Worm (Caenorhabditis elegans) whole organism, L4 larva: ENCODE data around the gene byn-1.

ENCODE experiments used
- D1046.2 ChIP-seq: fragments of 200-800 bp; sonication (Bioruptor generic); IDR thresholded peaks from 2 replicates; pipeline ENCODE4 v1.3.6; 2022; ENCODE audit warnings: missing genetic modification characterization, missing compliant biosample characterization
- F26F4.8 ChIP-seq: fragments of 200-800 bp; sonication (Bioruptor generic); conservative IDR thresholded peaks from 2 replicates; pipeline ENCODE4 v1.3.6; 2022; ENCODE audit warnings: missing genetic modification characterization, missing compliant biosample characterization
- F37D6.2 ChIP-seq: sonication (generic microtip); optimal IDR thresholded peaks from 2 replicates; lab custom pipeline; 2016; ENCODE audit warnings: mild to moderate bottlenecking, missing genetic modification characterization, missing compliant biosample characterization
- F44E2.7 ChIP-seq: fragments of 200-800 bp; sonication (Bioruptor generic); IDR thresholded peaks from 2 replicates; pipeline ENCODE4 v2.1.2; 2022; ENCODE audit warnings: missing genetic modification characterization, missing compliant biosample characterization
- F49E8.2 ChIP-seq: sonication (generic microtip); optimal IDR thresholded peaks from 2 replicates; lab custom pipeline; 2016; ENCODE audit warnings: missing compliant biosample characterization, mild to moderate bottlenecking, missing genetic modification characterization, borderline replicate concordance
- Y48G9A.11 ChIP-seq: fragments of 200-800 bp; sonication (Bioruptor generic); IDR thresholded peaks from 2 replicates; pipeline ENCODE4 v1.3.6; 2022; ENCODE audit warnings: missing genetic modification reagents, missing genetic modification characterization, missing compliant biosample characterization
- Y5F2A.4 ChIP-seq: fragments of 200-800 bp; sonication (Bioruptor generic); optimal IDR thresholded peaks from 2 replicates; lab custom pipeline; 2018; ENCODE audit warnings: mild to moderate bottlenecking, missing genetic modification characterization, missing compliant biosample characterization
- Y75B8A.6 ChIP-seq: fragments of 200-800 bp; sonication (Bioruptor generic); IDR thresholded peaks from 2 replicates; pipeline ENCODE4 v1.3.6; 2022; ENCODE audit warnings: missing genetic modification reagents, missing genetic modification characterization, missing compliant biosample characterization
- ZK546.5 ChIP-seq, 2 experiments: sonication (generic microtip); optimal IDR thresholded peaks; 2 replicates each; lab custom pipeline; 2017; ENCODE audit warnings: missing biosample characterization in 2 of 2, missing genetic modification characterization in 2 of 2
- aha-1 ChIP-seq: fragments of 150-350 bp; peaks from one replicate; lab custom pipeline; 2014; ENCODE audit warnings: missing biosample characterization, missing genetic modification characterization
- aly-2 ChIP-seq: sonication (generic microtip); optimal IDR thresholded peaks from 2 replicates; lab custom pipeline; 2018; ENCODE audit warnings: missing biosample characterization, missing genetic modification characterization
- ama-1 ChIP-seq: fragments of 150-350 bp; optimal IDR thresholded peaks from 2 replicates; lab custom pipeline; 2014; ENCODE audit warnings: inconsistent platforms, mixed read lengths
- ceh-82 ChIP-seq: sonication (generic microtip); optimal IDR thresholded peaks from 2 replicates; lab custom pipeline; 2017; ENCODE audit warnings: missing biosample characterization, missing genetic modification characterization
- cey-2 ChIP-seq: sonication (generic microtip); optimal IDR thresholded peaks from 3 replicates; lab custom pipeline; 2017; ENCODE audit warnings: missing genetic modification characterization, mild to moderate bottlenecking, missing compliant biosample characterization, antibody characterized with exemption, borderline replicate concordance; ENCODE audit not compliant: insufficient read depth
- daf-16 ChIP-seq, 3 experiments: sonication (generic microtip); optimal IDR thresholded peaks; 2 replicates each; lab custom pipeline; 2016 to 2017; ENCODE audit warnings: missing genetic modification characterization in 3 of 3, missing genetic modification reagents in 3 of 3, mild to moderate bottlenecking in 2 of 3, missing compliant biosample characterization in 2 of 3, missing biosample characterization in 1 of 3, moderate library complexity in 1 of 3
- daf-8 ChIP-seq: fragments of 200-800 bp; sonication (Bioruptor generic); IDR thresholded peaks from 2 replicates; pipeline ENCODE4 v1.3.6; 2022; ENCODE audit warnings: missing genetic modification characterization, missing compliant biosample characterization
- dpl-1 ChIP-seq: fragments of 150-350 bp; optimal IDR thresholded peaks from 2 replicates; lab custom pipeline; 2014; ENCODE audit warnings: missing biosample characterization, missing genetic modification reagents, missing genetic modification characterization
- dve-1 ChIP-seq: sonication (generic microtip); optimal IDR thresholded peaks from 2 replicates; lab custom pipeline; 2017; ENCODE audit warnings: antibody characterized with exemption, mild to moderate bottlenecking, missing genetic modification characterization, missing compliant biosample characterization; ENCODE audit not compliant: insufficient read depth
- egl-43 ChIP-seq: fragments of 200-800 bp; sonication (Bioruptor generic); IDR thresholded peaks from 2 replicates; pipeline ENCODE4 v1.3.6; 2022; ENCODE audit warnings: missing genetic modification reagents, missing genetic modification characterization, missing compliant biosample characterization
- hif-1 ChIP-seq, 2 experiments: sonication (generic microtip); optimal IDR thresholded peaks; 2 replicates each; lab custom pipeline; 2016 to 2017; ENCODE audit warnings: missing compliant biosample characterization in 2 of 2, missing genetic modification characterization in 2 of 2, missing genetic modification reagents in 2 of 2, missing genotype in 2 of 2, mild to moderate bottlenecking in 1 of 2
- hlh-30 ChIP-seq: sonication (generic microtip); optimal IDR thresholded peaks from 2 replicates; lab custom pipeline; 2017; ENCODE audit warnings: antibody characterized with exemption, mild to moderate bottlenecking, missing genetic modification characterization, missing compliant biosample characterization; ENCODE audit not compliant: insufficient read depth
- hmg-1.1 ChIP-seq: fragments of 200-800 bp; sonication (Bioruptor generic); IDR thresholded peaks from 2 replicates; pipeline ENCODE4 v1.3.6; 2022; ENCODE audit warnings: missing genetic modification reagents, missing genetic modification characterization, missing compliant biosample characterization
- lim-7 ChIP-seq: fragments of 200-800 bp; sonication (Bioruptor generic); IDR thresholded peaks from 2 replicates; pipeline ENCODE4 v1.3.6; 2022; ENCODE audit warnings: missing genetic modification characterization, missing compliant biosample characterization
- lin-1 ChIP-seq: fragments of 200-800 bp; sonication (Bioruptor generic); IDR thresholded peaks from 2 replicates; pipeline ENCODE4 v1.3.6; 2022; ENCODE audit warnings: missing genetic modification reagents, missing genetic modification characterization, missing compliant biosample characterization
- lin-13 ChIP-seq: fragments of 150-350 bp; optimal IDR thresholded peaks from 2 replicates; lab custom pipeline; 2014; ENCODE audit warnings: missing biosample characterization, missing genetic modification reagents, missing genetic modification characterization
- lir-3 ChIP-seq: sonication (generic microtip); optimal IDR thresholded peaks from 2 replicates; lab custom pipeline; 2016; ENCODE audit warnings: mild to moderate bottlenecking, missing genetic modification characterization, missing compliant biosample characterization
- lsy-2 ChIP-seq, 2 experiments: fragments of 150-350 bp in 1 of 2; sonication (generic microtip) in 1 of 2; optimal IDR thresholded peaks; 2 replicates each; lab custom pipeline; 2014 to 2017; ENCODE audit warnings: missing biosample characterization in 2 of 2, missing genetic modification characterization in 2 of 2
- madf-5 ChIP-seq, 2 experiments: fragments of 200-800 bp; sonication (Bioruptor generic); IDR thresholded peaks; 2 replicates each; pipeline ENCODE4 v1.3.6; 2022; ENCODE audit warnings: missing compliant biosample characterization in 2 of 2, missing genetic modification characterization in 2 of 2
- madf-9 ChIP-seq: fragments of 200-800 bp; sonication (Bioruptor generic); conservative IDR thresholded peaks from 2 replicates; pipeline ENCODE4 v1.3.6; 2022; ENCODE audit warnings: missing genetic modification reagents, missing genetic modification characterization, missing compliant biosample characterization
- mep-1 ChIP-seq: fragments of 150-350 bp; sonication (generic microtip); optimal IDR thresholded peaks from 3 replicates; lab custom pipeline; 2014; ENCODE audit warnings: missing biosample characterization, missing genetic modification characterization
- mes-2 ChIP-seq: sonication (generic microtip); optimal IDR thresholded peaks from 2 replicates; lab custom pipeline; 2016; ENCODE audit warnings: missing genotype, mild to moderate bottlenecking, missing genetic modification characterization, missing compliant biosample characterization; ENCODE audit not compliant: poor library complexity, severe bottlenecking
- nhr-11 ChIP-seq: fragments of 150-350 bp; optimal IDR thresholded peaks from 2 replicates; lab custom pipeline; 2014; ENCODE audit warnings: missing biosample characterization, missing genetic modification characterization
- nhr-237 ChIP-seq: sonication (generic microtip); optimal IDR thresholded peaks from 2 replicates; lab custom pipeline; 2017; ENCODE audit warnings: missing biosample characterization, missing genetic modification characterization
- nhr-25 ChIP-seq: sonication (generic microtip); optimal IDR thresholded peaks from 2 replicates; lab custom pipeline; 2017; ENCODE audit warnings: missing genetic modification characterization, mild to moderate bottlenecking, missing compliant biosample characterization, antibody characterized with exemption, moderate library complexity, borderline replicate concordance; ENCODE audit not compliant: insufficient read depth
- nhr-42 ChIP-seq: fragments of 200-800 bp; sonication (Bioruptor generic); IDR thresholded peaks from 2 replicates; pipeline ENCODE4 v1.3.6; 2022; ENCODE audit warnings: missing genetic modification characterization, missing compliant biosample characterization
- nhr-48 ChIP-seq: sonication (generic microtip); optimal IDR thresholded peaks from 2 replicates; lab custom pipeline; 2016; ENCODE audit warnings: mild to moderate bottlenecking, missing genetic modification characterization, missing compliant biosample characterization
- nhr-77 ChIP-seq: fragments of 150-350 bp; optimal IDR thresholded peaks from 2 replicates; lab custom pipeline; 2014; ENCODE audit warnings: missing biosample characterization, missing genetic modification characterization
- pha-4 ChIP-seq, 2 experiments: fragments of 150-350 bp in 1 of 2; fragments of 200-800 bp in 1 of 2; sonication (Bioruptor generic) in 1 of 2; IDR thresholded peaks in 1 of 2; optimal IDR thresholded peaks in 1 of 2; 2 replicates each; pipeline versions ENCODE4 v1.3.6 to Lab custom; 2014 to 2022; ENCODE audit warnings: missing genetic modification characterization in 2 of 2, missing genetic modification reagents in 2 of 2, missing biosample characterization in 1 of 2, missing compliant biosample characterization in 1 of 2
- set-16 ChIP-seq: fragments of 200-800 bp; sonication (Bioruptor generic); IDR thresholded peaks from 2 replicates; pipeline ENCODE4 v1.3.6; 2022; ENCODE audit warnings: missing genetic modification reagents, missing genetic modification characterization, missing compliant biosample characterization
- skn-1 ChIP-seq: fragments of 150-350 bp; optimal IDR thresholded peaks from 2 replicates; lab custom pipeline; 2014; ENCODE audit warnings: missing biosample characterization, missing genetic modification characterization
- snpc-1.2 ChIP-seq: fragments of 200-800 bp; sonication (Bioruptor generic); IDR thresholded peaks from 2 replicates; pipeline ENCODE4 v1.3.6; 2022; ENCODE audit warnings: missing genetic modification reagents, missing genetic modification characterization, missing compliant biosample characterization
- snpc-4 ChIP-seq: fragments of 150-350 bp; optimal IDR thresholded peaks from 2 replicates; lab custom pipeline; 2014; ENCODE audit warnings: missing biosample characterization, missing genetic modification characterization
- spr-1 ChIP-seq: sonication (generic microtip); optimal IDR thresholded peaks from 2 replicates; lab custom pipeline; 2016; ENCODE audit warnings: mild to moderate bottlenecking, missing genetic modification characterization, missing compliant biosample characterization
- tra-1 ChIP-seq: fragments of 200-800 bp; sonication (Bioruptor generic); IDR thresholded peaks from 2 replicates; pipeline ENCODE4 v1.3.6; 2022; ENCODE audit warnings: missing genetic modification reagents, missing genetic modification characterization, missing compliant biosample characterization
- unc-130 ChIP-seq: sonication (generic microtip); optimal IDR thresholded peaks from 2 replicates; lab custom pipeline; 2016; ENCODE audit warnings: missing genetic modification reagents, missing genetic modification characterization, missing compliant biosample characterization
- zfp-2 ChIP-seq: sonication (generic microtip); optimal IDR thresholded peaks from 2 replicates; lab custom pipeline; 2016; ENCODE audit warnings: mild to moderate bottlenecking, missing genetic modification characterization, missing compliant biosample characterization
- zfp-3 ChIP-seq: fragments of 200-800 bp; sonication (Bioruptor generic); conservative IDR thresholded peaks from 2 replicates; pipeline ENCODE4 v1.3.6; 2022; ENCODE audit warnings: missing genetic modification reagents, missing genetic modification characterization, missing compliant biosample characterization
- zip-2 ChIP-seq: fragments of 150-350 bp; optimal IDR thresholded peaks from 2 replicates; lab custom pipeline; 2014; ENCODE audit warnings: missing biosample characterization, missing genetic modification characterization

The byn-1 gene

ce11 chrIII:6978875-6979274 lies 47.1 kb downstream of the byn-1 start (continued):
- TF ChIP-seq hmg-1.1 (GFP tag; lab: Robert Waterston, UW) = peak; percentile 34; the same call in 1 of the 2 replicates
- no peak for TF ChIP-seq madf-5 (GFP tag; IDR thresholded peaks at IDR 0.05; lab: Robert Waterston, UW)
- TF ChIP-seq egl-43 (GFP tag; lab: Robert Waterston, UW) = no peak
- TF ChIP-seq nhr-42 (GFP tag; lab: Robert Waterston, UW) = no peak
- TF ChIP-seq ceh-82 (tag; lab: Kevin White, UChicago) = no peak
- no peak for TF ChIP-seq ama-1 (lab: Kevin White, UChicago)
- no peak for TF ChIP-seq snpc-4 (tag; lab: Kevin White, UChicago)
- no peak for TF ChIP-seq F44E2.7 (GFP tag; lab: Robert Waterston, UW)
- TF ChIP-seq zip-2 (tag; lab: Kevin White, UChicago) = no peak
- no peak for TF ChIP-seq hif-1 (tag; optimal IDR thresholded peaks at IDR 0.05; lab: Kevin White, UChicago)
- TF ChIP-seq F26F4.8 (GFP tag; lab: Robert Waterston, UW) = no peak
- TF ChIP-seq aly-2 (tag; lab: Kevin White, UChicago) = no peak
- no peak for TF ChIP-seq madf-9
- peak; percentile 73 for TF ChIP-seq mep-1 (tag; lab: Kevin White, UChicago)
- no peak for TF ChIP-seq lin-1 (GFP tag; lab: Robert Waterston, UW)
- no peak for TF ChIP-seq snpc-1.2 (GFP tag; lab: Robert Waterston, UW)
- no peak for TF ChIP-seq zfp-3 (GFP tag; lab: Robert Waterston, UW)
- no peak for TF ChIP-seq lin-13
- TF ChIP-seq F49E8.2 (tag; lab: Kevin White, UChicago) = no peak
- no peak for TF ChIP-seq Y5F2A.4
- no peak for TF ChIP-seq ZK546.5 (tag; optimal IDR thresholded peaks at IDR 0.05; lab: Kevin White, UChicago)
- TF ChIP-seq Y48G9A.11 (GFP tag; lab: Robert Waterston, UW) = no peak
- TF ChIP-seq pha-4 (GFP tag; IDR thresholded peaks at IDR 0.05; lab: Robert Waterston, UW) = no peak
- TF ChIP-seq pha-4 (tag; optimal IDR thresholded peaks at IDR 0.05; lab: Kevin White, UChicago) = no peak
- no peak for TF ChIP-seq lim-7 (GFP tag; lab: Robert Waterston, UW)
- no peak for TF ChIP-seq Y75B8A.6 (GFP tag; lab: Robert Waterston, UW)
- peak; percentile 67 for TF ChIP-seq nhr-25 (tag; lab: Kevin White, UChicago)
- TF ChIP-seq lir-3 = no peak
- TF ChIP-seq daf-8 = no peak
- no peak for TF ChIP-seq dve-1
- peak; percentile 40 for TF ChIP-seq nhr-11 (tag; lab: Kevin White, UChicago)
- peak; percentile 35 for TF ChIP-seq aha-1 (tag; lab: Kevin White, UChicago)
- TF ChIP-seq hlh-30 (tag; lab: Kevin White, UChicago) = peak; percentile 68
- peak; percentile 20 for TF ChIP-seq dpl-1 (GFP tag; lab: Kevin White, UChicago)
- TF ChIP-seq lsy-2 (tag; optimal IDR thresholded peaks at IDR 0.05; lab: Kevin White, UChicago) = peak; percentile 61 to 87
- TF ChIP-seq nhr-48 (tag; lab: Kevin White, UChicago) = no peak
- TF ChIP-seq nhr-237 (tag; lab: Kevin White, UChicago) = no peak
- no peak for TF ChIP-seq zfp-2 (tag; lab: Kevin White, UChicago)
- TF ChIP-seq set-16 (GFP tag; lab: Robert Waterston, UW) = no peak
- TF ChIP-seq unc-130 (GFP tag; lab: Kevin White, UChicago) = no peak
- TF ChIP-seq mes-2 (tag; lab: Kevin White, UChicago) = peak; percentile 49
- no peak for TF ChIP-seq D1046.2 (GFP tag; lab: Robert Waterston, UW)
- no peak for TF ChIP-seq F37D6.2
- TF ChIP-seq nhr-77 = no peak
- no peak for TF ChIP-seq spr-1
- TF ChIP-seq tra-1 (GFP tag; lab: Robert Waterston, UW) = 0 out of 2 replicates have a peak, but pooled peaks have one; percentile 11
- no peak for TF ChIP-seq cey-2 (tag; lab: Kevin White, UChicago)
- no peak for TF ChIP-seq skn-1
- peak in 1 of 2 experiments; percentile 4 for TF ChIP-seq daf-16 (GFP tag; optimal IDR thresholded peaks at IDR 0.05; lab: Kevin White, UChicago)
- TF ChIP-seq daf-16 (tag; optimal IDR thresholded peaks at IDR 0.05; lab: Kevin White, UChicago) = no peak
